Fruit fly (Drosophila melanogaster) whole organism, embryonic: ENCODE measurements around the gene UGP.

Experiments used
- Atf6 ChIP-seq: fragments of 200-800 bp; sonication (Bioruptor generic); IDR thresholded peaks from 2 replicates; pipeline ENCODE4 v1.3.6; 2022; ENCODE audit warnings: missing biosample characterization, missing genetic modification characterization
- CG11247 ChIP-seq: fragments of 200-800 bp; sonication (Bioruptor generic); IDR thresholded peaks from 2 replicates; pipeline ENCODE4 v1.3.6; 2022; ENCODE audit warnings: missing biosample characterization, missing genetic modification characterization
- CG12942 ChIP-seq: fragments of 200-800 bp; sonication (Bioruptor generic); optimal IDR thresholded peaks from 3 replicates; lab custom pipeline; 2016; ENCODE audit warnings: missing biosample characterization, missing genetic modification characterization
- CG13894 ChIP-seq: fragments of 200-800 bp; sonication (Bioruptor generic); optimal IDR thresholded peaks from 3 replicates; lab custom pipeline; 2018; ENCODE audit warnings: missing biosample characterization, mild to moderate bottlenecking, missing genetic modification characterization, moderate library complexity
- CG14050 ChIP-seq: fragments of 200-800 bp; sonication (Bioruptor generic); IDR thresholded peaks from 3 replicates; pipeline ENCODE4 v1.3.6; 2022; ENCODE audit warnings: missing biosample characterization, missing genetic modification characterization
- CG15514 ChIP-seq: fragments of 200-800 bp; sonication (Bioruptor generic); optimal IDR thresholded peaks from 3 replicates; lab custom pipeline; 2017; ENCODE audit warnings: missing biosample characterization, missing genetic modification characterization, mild to moderate bottlenecking, moderate library complexity, missing genetic modification reagents
- CG1602 ChIP-seq: fragments of 200-800 bp; sonication (Bioruptor generic); optimal IDR thresholded peaks from 3 replicates; lab custom pipeline; 2016; ENCODE audit warnings: missing biosample characterization, missing genetic modification characterization
- CG16815 ChIP-seq: fragments of 200-800 bp; sonication (Bioruptor generic); optimal IDR thresholded peaks from 3 replicates; lab custom pipeline; 2017; ENCODE audit warnings: missing biosample characterization, mild to moderate bottlenecking, missing genetic modification characterization
- CG1792 ChIP-seq: fragments of 200-800 bp; sonication (Bioruptor generic); optimal IDR thresholded peaks from 2 replicates; lab custom pipeline; 2016; ENCODE audit warnings: missing biosample characterization, missing genetic modification characterization
- CG1832 ChIP-seq: fragments of 200-800 bp; sonication (Bioruptor generic); optimal IDR thresholded peaks from 2 replicates; lab custom pipeline; 2017; ENCODE audit warnings: missing biosample characterization, mild to moderate bottlenecking, missing genetic modification characterization, inconsistent platforms
- CG32767 ChIP-seq: fragments of 200-800 bp; sonication (Bioruptor generic); IDR thresholded peaks from 2 replicates; pipeline ENCODE4 v1.3.6; 2022; ENCODE audit warnings: missing biosample characterization, missing genetic modification characterization
- CG4282 ChIP-seq: fragments of 200-800 bp; sonication (Bioruptor generic); optimal IDR thresholded peaks from 2 replicates; lab custom pipeline; 2016; ENCODE audit warnings: missing biosample characterization, missing genetic modification characterization
- CG5180 ChIP-seq: fragments of 200-800 bp; sonication (Bioruptor generic); optimal IDR thresholded peaks from 3 replicates; lab custom pipeline; 2017; ENCODE audit warnings: missing biosample characterization, missing genetic modification characterization, mild to moderate bottlenecking, moderate library complexity, missing genetic modification reagents
- CG8359 ChIP-seq: fragments of 200-800 bp; sonication (Bioruptor generic); optimal IDR thresholded peaks from 2 replicates; lab custom pipeline; 2017; ENCODE audit warnings: missing biosample characterization, mild to moderate bottlenecking, missing genetic modification characterization, borderline replicate concordance
- CG8388 ChIP-seq: fragments of 200-800 bp; sonication (Bioruptor generic); optimal IDR thresholded peaks from 2 replicates; lab custom pipeline; 2019; ENCODE audit warnings: missing biosample characterization, mild to moderate bottlenecking, missing genetic modification characterization, moderate library complexity
- CG9437 ChIP-seq: fragments of 200-800 bp; sonication (Bioruptor generic); optimal IDR thresholded peaks from 2 replicates; lab custom pipeline; 2018; ENCODE audit warnings: missing biosample characterization, mild to moderate bottlenecking, missing genetic modification characterization
- CHES-1-like ChIP-seq: fragments of 200-800 bp; sonication (Bioruptor generic); optimal IDR thresholded peaks from 2 replicates; lab custom pipeline; 2016; ENCODE audit warnings: missing biosample characterization, missing genetic modification characterization
- Dek ChIP-seq: fragments of 200-800 bp; sonication (Bioruptor generic); optimal IDR thresholded peaks from 3 replicates; lab custom pipeline; 2019; ENCODE audit warnings: missing biosample characterization, mild to moderate bottlenecking, missing genetic modification characterization, moderate library complexity
- GATAe ChIP-seq: fragments of 200-800 bp; sonication (Bioruptor generic); conservative IDR thresholded peaks from 2 replicates; pipeline ENCODE4 v1.3.6; 2022; ENCODE audit warnings: missing biosample characterization, missing genetic modification characterization
- Hand ChIP-seq: fragments of 200-800 bp; sonication (Bioruptor generic); optimal IDR thresholded peaks from 2 replicates; lab custom pipeline; 2017; ENCODE audit warnings: mild to moderate bottlenecking, missing biosample characterization, missing genetic modification reagents, missing genetic modification characterization
- Hr78 ChIP-seq, 2 experiments: fragments of 200-800 bp in 1 of 2; fragments of >200 bp in 1 of 2; sonication (Bioruptor generic) in 1 of 2; optimal IDR thresholded peaks; 2 replicates each; lab custom pipeline; 2017 to 2019; ENCODE audit warnings: missing biosample characterization in 2 of 2, missing genetic modification characterization in 2 of 2, mild to moderate bottlenecking in 1 of 2, moderate library complexity in 1 of 2
- Max ChIP-seq: fragments of 200-800 bp; sonication (Bioruptor generic); optimal IDR thresholded peaks from 2 replicates; lab custom pipeline; 2016; ENCODE audit warnings: missing biosample characterization, mild to moderate bottlenecking, missing genetic modification characterization
- Med ChIP-seq: fragments of 200-800 bp; sonication (Bioruptor generic); peaks from one replicate; lab custom pipeline; 2016; ENCODE audit warnings: missing biosample characterization, missing genetic modification characterization, mild to moderate bottlenecking, inconsistent platforms, moderate library complexity
- Mes4 ChIP-seq: fragments of 200-800 bp; sonication (Bioruptor generic); optimal IDR thresholded peaks from 2 replicates; lab custom pipeline; 2016; ENCODE audit warnings: missing biosample characterization, missing genetic modification characterization
- Stat92E ChIP-seq, 3 experiments: fragments of >200 bp in 2 of 3; fragments of 200-800 bp in 1 of 3; sonication (Bioruptor generic) in 1 of 3; optimal IDR thresholded peaks; 2 replicates each; lab custom pipeline; 2017 to 2019; ENCODE audit warnings: missing biosample characterization in 3 of 3, missing genetic modification characterization in 3 of 3, mild to moderate bottlenecking in 1 of 3, moderate library complexity in 1 of 3
- Trl ChIP-seq, 3 experiments: fragments of >200 bp in 2 of 3; fragments of 200-800 bp in 1 of 3; sonication (Bioruptor generic) in 1 of 3; optimal IDR thresholded peaks; 2 replicates in 1 of 3; 3 replicates in 2 of 3; lab custom pipeline; 2016 to 2017; ENCODE audit warnings: missing biosample characterization in 1 of 3, missing genetic modification characterization in 1 of 3
- aop ChIP-seq: fragments of 200-800 bp; sonication (Bioruptor generic); IDR thresholded peaks from 2 replicates; pipeline ENCODE4 v1.3.6; 2022; ENCODE audit warnings: missing biosample characterization, missing genetic modification characterization
- bbx ChIP-seq: fragments of 200-800 bp; sonication (Bioruptor generic); IDR thresholded peaks from 2 replicates; pipeline ENCODE4 v1.3.6; 2022; ENCODE audit warnings: missing biosample characterization, missing genetic modification characterization; ENCODE audit not compliant: partially characterized antibody
- cato ChIP-seq: fragments of 200-800 bp; sonication (Bioruptor generic); optimal IDR thresholded peaks from 2 replicates; lab custom pipeline; 2016; ENCODE audit warnings: missing biosample characterization, missing genetic modification characterization, borderline replicate concordance
- cg ChIP-seq: fragments of 200-800 bp; sonication (Bioruptor generic); optimal IDR thresholded peaks from 3 replicates; lab custom pipeline; 2019; ENCODE audit warnings: missing biosample characterization, mild to moderate bottlenecking, missing genetic modification characterization, moderate library complexity
- chinmo ChIP-seq: fragments of 200-800 bp; sonication (Bioruptor generic); IDR thresholded peaks from 4 replicates; pipeline ENCODE4 v1.3.6; 2022; ENCODE audit warnings: missing biosample characterization, missing genetic modification characterization; ENCODE audit not compliant: partially characterized antibody
- dan ChIP-seq: fragments of 200-800 bp; sonication (Bioruptor generic); IDR thresholded peaks from 2 replicates; pipeline ENCODE4 v1.3.6; 2022; ENCODE audit warnings: missing biosample characterization, missing genetic modification characterization
- kay ChIP-seq: fragments of 200-800 bp; sonication (Bioruptor generic); optimal IDR thresholded peaks from 2 replicates; lab custom pipeline; 2016; ENCODE audit warnings: missing biosample characterization, missing genetic modification characterization
- pfk ChIP-seq: fragments of 200-800 bp; sonication (Bioruptor generic); optimal IDR thresholded peaks from 2 replicates; lab custom pipeline; 2018; ENCODE audit warnings: missing biosample characterization, mild to moderate bottlenecking, missing genetic modification characterization, moderate library complexity
- pnt ChIP-seq: fragments of 200-800 bp; sonication (Bioruptor generic); optimal IDR thresholded peaks from 3 replicates; lab custom pipeline; 2016; ENCODE audit warnings: missing biosample characterization, missing genetic modification characterization
- sens ChIP-seq: fragments of 200-800 bp; sonication (Bioruptor generic); peaks from one replicate; lab custom pipeline; 2016; ENCODE audit warnings: missing biosample characterization, missing genetic modification characterization
- sisA ChIP-seq: fragments of 200-800 bp; sonication (Bioruptor generic); IDR thresholded peaks from 2 replicates; pipeline ENCODE4 v1.3.6; 2022; ENCODE audit warnings: missing biosample characterization, missing genetic modification characterization
- slbo ChIP-seq: fragments of 200-800 bp; sonication (Bioruptor generic); IDR thresholded peaks from 2 replicates; pipeline ENCODE4 v1.3.6; 2022; ENCODE audit warnings: missing biosample characterization, missing genetic modification characterization
- sr ChIP-seq: fragments of 200-800 bp; sonication (Bioruptor generic); IDR thresholded peaks from 3 replicates; pipeline ENCODE4 v1.3.6; 2022; ENCODE audit warnings: missing biosample characterization, missing genetic modification characterization
- toy ChIP-seq: fragments of 200-800 bp; sonication (Bioruptor generic); IDR thresholded peaks from 2 replicates; pipeline ENCODE4 v1.3.6; 2022; ENCODE audit warnings: missing biosample characterization, missing genetic modification characterization
- trem ChIP-seq: fragments of 200-800 bp; optimal IDR thresholded peaks from 3 replicates; lab custom pipeline; 2019; ENCODE audit warnings: missing biosample characterization, mild to moderate bottlenecking, missing genetic modification characterization, moderate library complexity
- tup ChIP-seq: fragments of 200-800 bp; sonication (Bioruptor generic); optimal IDR thresholded peaks from 2 replicates; lab custom pipeline; 2016; ENCODE audit warnings: missing biosample characterization, mild to moderate bottlenecking, missing genetic modification characterization, moderate library complexity

UGP gene

dm6 chr3L:9400697-9401353 is 42.1 kb upstream of the UGP start:
- TF ChIP-seq Mes4 (GFP tag; lab: Kevin White, UChicago) (no peak), CG1832 (GFP tag; lab: Kevin White, UChicago) (peak; percentile 3), tup (no peak), Stat92E (GFP tag; optimal IDR thresholded peaks at IDR 0.05; lab: Kevin White, UChicago) (no peak), CG8359 (no peak), chinmo (GFP tag; lab: Robert Waterston, UW) (peak; percentile 67; the same call in 2 of the 4 replicates), cato (GFP tag; lab: Kevin White, UChicago) (no peak), CG11247 (GFP tag; lab: Robert Waterston, UW) (no peak), CG15514 (GFP tag; lab: Kevin White, UChicago) (peak; percentile 60), Max (GFP tag; lab: Kevin White, UChicago) (no peak), slbo (no peak), GATAe (GFP tag; lab: Robert Waterston, UW) (no peak), trem (tag; lab: Kevin White, UChicago) (no peak), CG8388 (GFP tag; lab: Kevin White, UChicago) (no peak), Trl (optimal IDR thresholded peaks at IDR 0.05; lab: Kevin White, UChicago) (peak; percentile 55 to 74), Trl (GFP tag; optimal IDR thresholded peaks at IDR 0.05; lab: Kevin White, UChicago) (no peak), cg (peak; percentile 84), pnt (GFP tag; lab: Kevin White, UChicago) (no peak), CG1792 (GFP tag; lab: Kevin White, UChicago) (no peak), CG14050 (GFP tag; lab: Robert Waterston, UW) (peak; percentile 74; the same call in 2 of the 3 replicates), dan (GFP tag; lab: Robert Waterston, UW) (no peak), sr (GFP tag; lab: Robert Waterston, UW) (0 out of 3 replicates have a peak, but pooled peaks have one; percentile 17), CG4282 (no peak), toy (GFP tag; lab: Robert Waterston, UW) (no peak), CHES-1-like (GFP tag; lab: Kevin White, UChicago) (peak; percentile 20), Hr78 (GFP tag; optimal IDR thresholded peaks at IDR 0.05; lab: Kevin White, UChicago) (no peak), CG13894 (tag; lab: Kevin White, UChicago) (no peak), sens (GFP tag; lab: Kevin White, UChicago) (peak; percentile 71), CG9437 (GFP tag; lab: Kevin White, UChicago) (no peak), kay (peak; percentile 26), Hand (no peak), Med (GFP tag; lab: Kevin White, UChicago) (peak; percentile 71), aop (GFP tag; lab: Robert Waterston, UW) (no peak), CG5180 (GFP tag; lab: Kevin White, UChicago) (no peak), CG32767 (GFP tag; lab: Robert Waterston, UW) (no peak), CG16815 (GFP tag; lab: Kevin White, UChicago) (no peak)

dm6 chr3L:9399855-9400254 is 41.1 kb upstream of the UGP start:
- TF ChIP-seq pfk (GFP tag; lab: Kevin White, UChicago), result no peak
- no peak for TF ChIP-seq CG12942 (GFP tag; lab: Kevin White, UChicago)
- 0 out of 2 replicates have a peak, but pooled peaks have one; percentile 30 for TF ChIP-seq Atf6 (GFP tag; lab: Robert Waterston, UW)
- no peak for TF ChIP-seq Dek (tag; lab: Kevin White, UChicago)
- TF ChIP-seq bbx, result 0 out of 2 replicates have a peak, but pooled peaks have one; percentile 9
- TF ChIP-seq CG1602 (GFP tag; lab: Kevin White, UChicago), result no peak
- no peak for TF ChIP-seq sisA
